ENCODE assay signal across 1 fruit fly cellular context in genomic region chr2L:16519582-16520474, dm6.
TF ChIP-seq lines count a peak whose summit lies in the region.

No protein-coding gene starts in this region.

TF ChIP-seq in whole organism, embryonic, 481 proteins besides CTCF, POLR2A, EP300 and RAD21 (continued from another document):
- TF ChIP-seq CG8281 (tag; optimal IDR thresholded peaks at IDR 0.05; lab: Kevin White, UChicago) (no peak), hkb (optimal IDR thresholded peaks at IDR 0.05; lab: Kevin White, UChicago) (no peak), hkb (GFP tag; IDR thresholded peaks at IDR 0.05; lab: Robert Waterston, UW) (peak; percentile 57; the same call in 1 of the 2 replicates), zf30C (GFP tag; optimal IDR thresholded peaks at IDR 0.05; lab: Kevin White, UChicago) (no peak), disco-r (GFP tag; optimal IDR thresholded peaks at IDR 0.05; lab: Kevin White, UChicago) (no peak), CG6765 (GFP tag; optimal IDR thresholded peaks at IDR 0.05; lab: Kevin White, UChicago) (no peak), org-1 (GFP tag; optimal IDR thresholded peaks at IDR 0.05; lab: Kevin White, UChicago) (peak; percentile 25), CG15011 (GFP tag; optimal IDR thresholded peaks at IDR 0.05; lab: Kevin White, UChicago) (peak; percentile 33), CG4360 (GFP tag; IDR thresholded peaks at IDR 0.05; lab: Robert Waterston, UW) (no peak; the same call in 1 of the 2 replicates), NFAT (GFP tag; IDR thresholded peaks at IDR 0.05; lab: Robert Waterston, UW) (peak; percentile 34; the same call in 1 of the 2 replicates), CG4424 (GFP tag; optimal IDR thresholded peaks at IDR 0.05; lab: Kevin White, UChicago) (peak; percentile 5), CG18619 (GFP tag; optimal IDR thresholded peaks at IDR 0.05; lab: Kevin White, UChicago) (no peak), Tbp (GFP tag; optimal IDR thresholded peaks at IDR 0.05; lab: Kevin White, UChicago) (no peak), salm (tag; optimal IDR thresholded peaks at IDR 0.05; lab: Kevin White, UChicago) (no peak), grau (tag; optimal IDR thresholded peaks at IDR 0.05; lab: Kevin White, UChicago) (peak; percentile 50), Nf-YC (tag; optimal IDR thresholded peaks at IDR 0.05; lab: Kevin White, UChicago) (peak; percentile 51), E2f2 (GFP tag; IDR thresholded peaks at IDR 0.05; lab: Robert Waterston, UW) (0 out of 2 replicates have a peak, but pooled peaks have one; percentile 28), dmrt99B (tag; optimal IDR thresholded peaks at IDR 0.05; lab: Kevin White, UChicago) (peak; percentile 38), CG17568 (GFP tag; optimal IDR thresholded peaks at IDR 0.05; lab: Kevin White, UChicago) (peak; percentile 38), sqz (GFP tag; optimal IDR thresholded peaks at IDR 0.05; lab: Kevin White, UChicago) (peak; percentile 59), Ets65A (GFP tag; lab: Kevin White, UChicago) (no peak), ci (GFP tag; IDR thresholded peaks at IDR 0.05; lab: Robert Waterston, UW) (peak; percentile 79), lola (GFP tag; optimal IDR thresholded peaks at IDR 0.05; lab: Kevin White, UChicago) (peak in 1 of 3 experiments; percentile 34), CG12104 (GFP tag; optimal IDR thresholded peaks at IDR 0.05; lab: Kevin White, UChicago) (peak; percentile 6), CG9215 (GFP tag; IDR thresholded peaks at IDR 0.05; lab: Robert Waterston, UW) (peak; percentile 29; the same call in 1 of the 2 replicates), Taf1 (GFP tag; IDR thresholded peaks at IDR 0.05; lab: Robert Waterston, UW) (no peak; the same call in 1 of the 2 replicates), cg (GFP tag; optimal IDR thresholded peaks at IDR 0.05; lab: Kevin White, UChicago) (peak; percentile 21), D19A (tag; optimal IDR thresholded peaks at IDR 0.05; lab: Kevin White, UChicago) (peak; percentile 99), Med (GFP tag; lab: Kevin White, UChicago) (peak; percentile 70), Rfx (GFP tag; IDR thresholded peaks at IDR 0.05; lab: Robert Waterston, UW) (peak; percentile 30; the same call in 1 of the 2 replicates), CG6272 (GFP tag; IDR thresholded peaks at IDR 0.05; lab: Robert Waterston, UW) (no peak), Fer1 (GFP tag; optimal IDR thresholded peaks at IDR 0.05; lab: Kevin White, UChicago) (peak; percentile 43), nerfin-1 (tag; optimal IDR thresholded peaks at IDR 0.05; lab: Kevin White, UChicago) (no peak), exex (tag; optimal IDR thresholded peaks at IDR 0.05; lab: Kevin White, UChicago) (no peak), CG3995 (GFP tag; optimal IDR thresholded peaks at IDR 0.05; lab: Kevin White, UChicago) (no peak), Gsc (GFP tag; IDR thresholded peaks at IDR 0.05; lab: Robert Waterston, UW) (no peak), HmgZ (tag; optimal IDR thresholded peaks at IDR 0.05; lab: Kevin White, UChicago) (no peak), YL-1 (GFP tag; optimal IDR thresholded peaks at IDR 0.05; lab: Kevin White, UChicago) (no peak), CG11398 (GFP tag; optimal IDR thresholded peaks at IDR 0.05; lab: Kevin White, UChicago) (no peak), CG42726 (GFP tag; IDR thresholded peaks at IDR 0.05; lab: Robert Waterston, UW; ENCODE audit: partially characterized antibody) (no peak), ewg (GFP tag; optimal IDR thresholded peaks at IDR 0.05; lab: Kevin White, UChicago) (peak; percentile 14), ind (GFP tag; optimal IDR thresholded peaks at IDR 0.05; lab: Kevin White, UChicago) (peak; percentile 43), trem (tag; optimal IDR thresholded peaks at IDR 0.05; lab: Kevin White, UChicago) (peak; percentile 8), lab (GFP tag; optimal IDR thresholded peaks at IDR 0.05; lab: Kevin White, UChicago) (peak; percentile 58), chinmo (GFP tag; IDR thresholded peaks at IDR 0.05; lab: Robert Waterston, UW; ENCODE audit: partially characterized antibody) (peak; percentile 61; the same call in 1 of the 4 replicates), Dll (GFP tag; IDR thresholded peaks at IDR 0.05; lab: Robert Waterston, UW; ENCODE audit: partially characterized antibody) (0 out of 4 replicates have a peak, but pooled peaks have one; percentile 18), CG8290 (GFP tag; optimal IDR thresholded peaks at IDR 0.05; lab: Kevin White, UChicago) (peak; percentile 16), CG8290 (tag; optimal IDR thresholded peaks at IDR 0.05; lab: Kevin White, UChicago) (no peak), CG17385 (GFP tag; optimal IDR thresholded peaks at IDR 0.05; lab: Kevin White, UChicago) (no peak), CG12236 (GFP tag; optimal IDR thresholded peaks at IDR 0.05; lab: Kevin White, UChicago) (peak; percentile 47), CG31388 (GFP tag; optimal IDR thresholded peaks at IDR 0.05; lab: Kevin White, UChicago) (no peak), stwl (tag; optimal IDR thresholded peaks at IDR 0.05; lab: Kevin White, UChicago) (no peak), trh (GFP tag; optimal IDR thresholded peaks at IDR 0.05; lab: Kevin White, UChicago) (no peak), Vsx1 (GFP tag; optimal IDR thresholded peaks at IDR 0.05; lab: Kevin White, UChicago) (no peak), pan (optimal IDR thresholded peaks at IDR 0.05; lab: Kevin White, UChicago) (no peak), pan (GFP tag; optimal IDR thresholded peaks at IDR 0.05 in 1 of 2, IDR thresholded peaks at IDR 0.05 in 1 of 2) (peak in 1 of 2 experiments; percentile 29), PHDP (tag; optimal IDR thresholded peaks at IDR 0.05; lab: Kevin White, UChicago) (no peak), esg (GFP tag; conservative IDR thresholded peaks at IDR 0.05; lab: Robert Waterston, UW) (peak; percentile 44), crol (GFP tag; IDR thresholded peaks at IDR 0.05; lab: Robert Waterston, UW) (peak; percentile 62; the same call in 1 of the 2 replicates), CkIIα-i1 (GFP tag; IDR thresholded peaks at IDR 0.05; lab: Robert Waterston, UW) (no peak), ara (GFP tag; IDR thresholded peaks at IDR 0.05; lab: Robert Waterston, UW) (peak; percentile 31; the same call in 1 of the 2 replicates), onecut (GFP tag; IDR thresholded peaks at IDR 0.05; lab: Robert Waterston, UW) (no peak; the same call in 1 of the 2 replicates), D (optimal IDR thresholded peaks at IDR 0.05; lab: Kevin White, UChicago) (no peak), D (GFP tag; optimal IDR thresholded peaks at IDR 0.05; lab: Kevin White, UChicago) (peak; percentile 18), abd-A (tag; optimal IDR thresholded peaks at IDR 0.05; lab: Kevin White, UChicago) (no peak)
